Worm (Caenorhabditis elegans): Measurements from ENCODE around the gene flp-5.

- TF ChIP-seq unc-39 (tag; optimal IDR thresholded peaks at IDR 0.05) (no peak), nhr-76 (tag; optimal IDR thresholded peaks at IDR 0.05) (no peak), snpc-4 (tag; optimal IDR thresholded peaks at IDR 0.05) (no peak), nhr-23 (tag; optimal IDR thresholded peaks at IDR 0.05) (no peak), unc-62 (GFP tag; optimal IDR thresholded peaks at IDR 0.05) (no peak), nhr-28 (tag; optimal IDR thresholded peaks at IDR 0.05) (no peak), hmg-11 (tag; optimal IDR thresholded peaks at IDR 0.05) (no peak), lin-39 (tag; optimal IDR thresholded peaks at IDR 0.05) (no peak), ztf-11 (tag; optimal IDR thresholded peaks at IDR 0.05) (no peak), nhr-12 (tag; optimal IDR thresholded peaks at IDR 0.05) (no peak), lsy-12 (tag; optimal IDR thresholded peaks at IDR 0.05) (no peak), fos-1 (tag; optimal IDR thresholded peaks at IDR 0.05) (no peak)
Measured at ce11 chrX:8580217-8580616, 52.2 kb downstream of the flp-5 start, which contains the start of gene F18E9.4.
